Worm (Caenorhabditis elegans): ENCODE measurements around the gene T04H1.13.

DNA sequence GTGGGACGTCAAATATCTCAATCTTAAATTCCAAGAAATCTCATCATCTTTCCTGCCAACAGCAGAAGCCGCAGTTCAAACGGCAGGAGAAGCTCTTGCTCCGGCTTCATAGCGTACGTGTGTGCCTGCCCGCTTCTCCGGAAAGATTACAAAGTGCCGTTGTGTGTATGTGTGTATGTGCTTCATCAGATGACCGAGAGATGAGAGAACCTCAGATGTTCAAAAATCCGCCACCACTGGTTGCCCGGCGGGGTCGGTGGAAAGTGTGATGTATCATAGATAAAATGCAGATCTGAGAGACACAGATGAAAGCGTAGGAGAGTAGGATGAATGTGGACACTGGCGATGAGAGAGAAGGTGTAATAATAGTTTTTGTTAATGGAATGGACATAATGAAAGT, 11.4 kb downstream of the T04H1.13 start:
- TF ChIP-seq nhr-237 (tag; optimal IDR thresholded peaks at IDR 0.05) (no peak), unc-62 (GFP tag; optimal IDR thresholded peaks at IDR 0.05) (peak; percentile 36), sem-2 (GFP tag; optimal IDR thresholded peaks at IDR 0.05) (no peak)

All from whole organism, mixed stage, embryonic.